Fruit fly (Drosophila melanogaster): ENCODE measurements around the gene pps.

DNA sequence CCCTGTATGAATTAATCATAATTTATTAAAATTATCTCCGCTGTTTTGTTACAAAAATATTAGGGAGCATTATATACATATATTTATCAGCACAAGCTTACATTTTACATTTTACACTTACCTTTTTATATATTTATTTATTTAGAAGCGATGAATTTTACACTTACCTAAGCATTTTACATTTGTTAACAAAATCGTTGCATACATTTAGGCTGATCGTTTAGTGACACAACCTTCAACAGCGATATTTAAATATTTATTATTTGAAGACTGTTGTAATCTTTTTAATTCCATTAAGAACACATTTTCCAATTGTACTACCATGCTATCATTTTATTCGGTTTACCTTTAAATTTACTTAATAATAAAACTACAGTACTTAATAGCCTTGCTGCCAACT is 29.8 kb upstream of the pps start:
- TF ChIP-seq CTCF (optimal IDR thresholded peaks at IDR 0.05) (peak in 1 of 2 experiments; percentile 29), CG8478 (optimal IDR thresholded peaks at IDR 0.05) (no peak)

Data from S2 (cell line).